Worm (Caenorhabditis elegans) whole organism, L4 larva: Measurements from ENCODE around the gene C27A2.7.
A peak's percentile ranks its signal among the peaks of the same experiment; 100 is the strongest.

Source experiments
- R02D3.7 ChIP-seq: fragments of 150-350 bp; sonication (generic microtip); optimal IDR thresholded peaks from 3 replicates; lab custom pipeline; 2014; ENCODE audit warnings: missing biosample characterization, missing genetic modification characterization
- T26A8.4 ChIP-seq: fragments of 200-800 bp; sonication (Bioruptor generic); IDR thresholded peaks from 2 replicates; pipeline ENCODE4 v1.3.6; 2022; ENCODE audit warnings: missing genetic modification characterization, missing compliant biosample characterization
- Y5F2A.4 ChIP-seq: fragments of 200-800 bp; sonication (Bioruptor generic); optimal IDR thresholded peaks from 2 replicates; lab custom pipeline; 2018; ENCODE audit warnings: mild to moderate bottlenecking, missing genetic modification characterization, missing compliant biosample characterization
- aha-1 ChIP-seq: fragments of 150-350 bp; peaks from one replicate; lab custom pipeline; 2014; ENCODE audit warnings: missing biosample characterization, missing genetic modification characterization
- ama-1 ChIP-seq: fragments of 150-350 bp; optimal IDR thresholded peaks from 2 replicates; lab custom pipeline; 2014; ENCODE audit warnings: inconsistent platforms, mixed read lengths
- ceh-20 ChIP-seq: fragments of 200-800 bp; sonication (Bioruptor generic); IDR thresholded peaks from 2 replicates; pipeline ENCODE4 v1.3.6; 2022; ENCODE audit warnings: missing genetic modification reagents, missing genetic modification characterization, missing compliant biosample characterization
- ceh-44 ChIP-seq: fragments of 200-800 bp; sonication (Bioruptor generic); IDR thresholded peaks from 2 replicates; pipeline ENCODE4 v1.3.6; 2022; ENCODE audit warnings: missing genetic modification reagents, missing genetic modification characterization, missing compliant biosample characterization
- ceh-62 ChIP-seq: sonication (generic microtip); optimal IDR thresholded peaks from 2 replicates; lab custom pipeline; 2017; ENCODE audit warnings: missing biosample characterization, missing genetic modification characterization
- ceh-82 ChIP-seq: sonication (generic microtip); optimal IDR thresholded peaks from 2 replicates; lab custom pipeline; 2017; ENCODE audit warnings: missing biosample characterization, missing genetic modification characterization
- ces-1 ChIP-seq: fragments of 150-350 bp; sonication (generic microtip); optimal IDR thresholded peaks from 4 replicates; lab custom pipeline; 2014; ENCODE audit warnings: missing biosample characterization, missing genetic modification reagents, missing genetic modification characterization
- cey-2 ChIP-seq: sonication (generic microtip); optimal IDR thresholded peaks from 3 replicates; lab custom pipeline; 2017; ENCODE audit warnings: missing genetic modification characterization, mild to moderate bottlenecking, missing compliant biosample characterization, antibody characterized with exemption, borderline replicate concordance; ENCODE audit not compliant: insufficient read depth
- daf-12 ChIP-seq: fragments of 150-350 bp; optimal IDR thresholded peaks from 2 replicates; lab custom pipeline; 2014; ENCODE audit warnings: missing biosample characterization, missing genetic modification reagents, missing genetic modification characterization
- daf-8 ChIP-seq: fragments of 200-800 bp; sonication (Bioruptor generic); IDR thresholded peaks from 2 replicates; pipeline ENCODE4 v1.3.6; 2022; ENCODE audit warnings: missing genetic modification characterization, missing compliant biosample characterization
- dmd-9 ChIP-seq: fragments of 200-800 bp; sonication (Bioruptor generic); IDR thresholded peaks from 2 replicates; pipeline ENCODE4 v1.3.6; 2022; ENCODE audit warnings: missing genetic modification reagents, missing genetic modification characterization, missing compliant biosample characterization
- egl-43 ChIP-seq: fragments of 200-800 bp; sonication (Bioruptor generic); IDR thresholded peaks from 2 replicates; pipeline ENCODE4 v1.3.6; 2022; ENCODE audit warnings: missing genetic modification reagents, missing genetic modification characterization, missing compliant biosample characterization
- hlh-11 ChIP-seq: fragments of 200-800 bp; sonication (Bioruptor generic); optimal IDR thresholded peaks from 2 replicates; lab custom pipeline; 2018; ENCODE audit warnings: mild to moderate bottlenecking, missing genetic modification characterization, missing compliant biosample characterization
- hlh-30 ChIP-seq: sonication (generic microtip); optimal IDR thresholded peaks from 2 replicates; lab custom pipeline; 2017; ENCODE audit warnings: antibody characterized with exemption, mild to moderate bottlenecking, missing genetic modification characterization, missing compliant biosample characterization; ENCODE audit not compliant: insufficient read depth
- lin-1 ChIP-seq: fragments of 200-800 bp; sonication (Bioruptor generic); IDR thresholded peaks from 2 replicates; pipeline ENCODE4 v1.3.6; 2022; ENCODE audit warnings: missing genetic modification reagents, missing genetic modification characterization, missing compliant biosample characterization
- lir-3 ChIP-seq: sonication (generic microtip); optimal IDR thresholded peaks from 2 replicates; lab custom pipeline; 2016; ENCODE audit warnings: mild to moderate bottlenecking, missing genetic modification characterization, missing compliant biosample characterization
- lsy-2 ChIP-seq, 2 experiments: fragments of 150-350 bp in 1 of 2; sonication (generic microtip) in 1 of 2; optimal IDR thresholded peaks; 2 replicates each; lab custom pipeline; 2014 to 2017; ENCODE audit warnings: missing biosample characterization in 2 of 2, missing genetic modification characterization in 2 of 2
- mdl-1 ChIP-seq, 2 experiments: fragments of 150-350 bp in 1 of 2; sonication (generic microtip) in 1 of 2; optimal IDR thresholded peaks; 2 replicates each; lab custom pipeline; 2014 to 2017; ENCODE audit warnings: missing biosample characterization in 2 of 2, missing genetic modification characterization in 2 of 2
- mdt-29 ChIP-seq: fragments of 200-800 bp; sonication (Bioruptor generic); IDR thresholded peaks from 2 replicates; pipeline ENCODE4 v1.3.6; 2022; ENCODE audit warnings: missing genetic modification reagents, missing genetic modification characterization, missing compliant biosample characterization
- mep-1 ChIP-seq: fragments of 150-350 bp; sonication (generic microtip); optimal IDR thresholded peaks from 3 replicates; lab custom pipeline; 2014; ENCODE audit warnings: missing biosample characterization, missing genetic modification characterization
- mes-2 ChIP-seq: sonication (generic microtip); optimal IDR thresholded peaks from 2 replicates; lab custom pipeline; 2016; ENCODE audit warnings: missing genotype, mild to moderate bottlenecking, missing genetic modification characterization, missing compliant biosample characterization; ENCODE audit not compliant: poor library complexity, severe bottlenecking
- mxl-3 ChIP-seq: fragments of 200-800 bp; sonication (Bioruptor generic); optimal IDR thresholded peaks from 2 replicates; lab custom pipeline; 2018; ENCODE audit warnings: mild to moderate bottlenecking, missing genetic modification characterization, missing compliant biosample characterization
- nhr-102 ChIP-seq: sonication (generic microtip); optimal IDR thresholded peaks from 2 replicates; lab custom pipeline; 2016; ENCODE audit warnings: mild to moderate bottlenecking, missing genetic modification characterization, moderate library complexity, missing compliant biosample characterization
- nhr-11 ChIP-seq: fragments of 150-350 bp; optimal IDR thresholded peaks from 2 replicates; lab custom pipeline; 2014; ENCODE audit warnings: missing biosample characterization, missing genetic modification characterization
- nhr-237 ChIP-seq: sonication (generic microtip); optimal IDR thresholded peaks from 2 replicates; lab custom pipeline; 2017; ENCODE audit warnings: missing biosample characterization, missing genetic modification characterization
- nhr-25 ChIP-seq: sonication (generic microtip); optimal IDR thresholded peaks from 2 replicates; lab custom pipeline; 2017; ENCODE audit warnings: missing genetic modification characterization, mild to moderate bottlenecking, missing compliant biosample characterization, antibody characterized with exemption, moderate library complexity, borderline replicate concordance; ENCODE audit not compliant: insufficient read depth
- nhr-28 ChIP-seq: fragments of 150-350 bp; optimal IDR thresholded peaks from 2 replicates; lab custom pipeline; 2014; ENCODE audit warnings: missing biosample characterization, missing genetic modification characterization
- nhr-76 ChIP-seq: fragments of 150-350 bp; optimal IDR thresholded peaks from 2 replicates; lab custom pipeline; 2014; ENCODE audit warnings: missing biosample characterization, missing genetic modification characterization
- nhr-77 ChIP-seq: fragments of 150-350 bp; optimal IDR thresholded peaks from 2 replicates; lab custom pipeline; 2014; ENCODE audit warnings: missing biosample characterization, missing genetic modification characterization
- php-3 ChIP-seq: fragments of 200-800 bp; sonication (Bioruptor generic); IDR thresholded peaks from 2 replicates; pipeline ENCODE4 v1.3.6; 2022; ENCODE audit warnings: missing genetic modification reagents, missing genetic modification characterization, missing compliant biosample characterization
- sdz-12 ChIP-seq: fragments of 200-800 bp; sonication (Bioruptor generic); optimal IDR thresholded peaks from 2 replicates; lab custom pipeline; 2018; ENCODE audit warnings: mild to moderate bottlenecking, missing genetic modification characterization, missing compliant biosample characterization
- skn-1 ChIP-seq: fragments of 150-350 bp; optimal IDR thresholded peaks from 2 replicates; lab custom pipeline; 2014; ENCODE audit warnings: missing biosample characterization, missing genetic modification characterization
- spr-1 ChIP-seq: sonication (generic microtip); optimal IDR thresholded peaks from 2 replicates; lab custom pipeline; 2016; ENCODE audit warnings: mild to moderate bottlenecking, missing genetic modification characterization, missing compliant biosample characterization
- tag-97 ChIP-seq: fragments of 200-800 bp; sonication (Bioruptor generic); IDR thresholded peaks from 2 replicates; pipeline ENCODE4 v1.3.6; 2022; ENCODE audit warnings: missing genetic modification characterization, missing compliant biosample characterization
- unc-62 ChIP-seq, 3 experiments: fragments of 150-350 bp in 1 of 3; sonication (generic microtip); optimal IDR thresholded peaks in 2 of 3; peaks in 1 of 3; 1 replicate in 1 of 3; 2 replicates in 2 of 3; lab custom pipeline; 2014 to 2017; ENCODE audit warnings: missing biosample characterization in 3 of 3, missing genetic modification characterization in 3 of 3, missing genetic modification reagents in 3 of 3, missing genotype in 1 of 3
- zag-1 ChIP-seq: fragments of 150-350 bp; optimal IDR thresholded peaks from 2 replicates; lab custom pipeline; 2014; ENCODE audit warnings: missing biosample characterization, missing genetic modification characterization
- zfp-2 ChIP-seq: sonication (generic microtip); optimal IDR thresholded peaks from 2 replicates; lab custom pipeline; 2016; ENCODE audit warnings: mild to moderate bottlenecking, missing genetic modification characterization, missing compliant biosample characterization
- zfp-3 ChIP-seq: fragments of 200-800 bp; sonication (Bioruptor generic); conservative IDR thresholded peaks from 2 replicates; pipeline ENCODE4 v1.3.6; 2022; ENCODE audit warnings: missing genetic modification reagents, missing genetic modification characterization, missing compliant biosample characterization
- zip-11 ChIP-seq: fragments of 200-800 bp; sonication (Bioruptor generic); IDR thresholded peaks from 2 replicates; pipeline ENCODE4 v1.3.6; 2022; ENCODE audit warnings: missing genetic modification characterization, missing compliant biosample characterization

The C27A2.7 gene

ce11 chrII:5055129-5055666 lies 16.0 kb downstream of the C27A2.7 start, which contains the start of the genes ify-1 and rpl-22 (continued):
- TF ChIP-seq ces-1 (no peak), zag-1 (tag; lab: Kevin White, UChicago) (peak; percentile 42), mdt-29 (GFP tag; lab: Robert Waterston, UW) (no peak), lin-1 (no peak), nhr-77 (tag; lab: Kevin White, UChicago) (peak; percentile 96), nhr-237 (tag; lab: Kevin White, UChicago) (no peak), zip-11 (GFP tag; lab: Robert Waterston, UW) (no peak), php-3 (GFP tag; lab: Robert Waterston, UW) (0 out of 2 replicates have a peak, but pooled peaks have one; percentile 34), mxl-3 (GFP tag; lab: Kevin White, UChicago) (peak; percentile 61), daf-12 (tag; lab: Kevin White, UChicago) (no peak), skn-1 (tag; lab: Kevin White, UChicago) (no peak), nhr-25 (peak; percentile 94), zfp-3 (GFP tag; lab: Robert Waterston, UW) (peak; percentile 50; the same call in 1 of the 2 replicates), nhr-76 (tag; lab: Kevin White, UChicago) (no peak), nhr-102 (tag; lab: Kevin White, UChicago) (peak; percentile 82), tag-97 (GFP tag; lab: Robert Waterston, UW) (no peak), egl-43 (GFP tag; lab: Robert Waterston, UW) (0 out of 2 replicates have a peak, but pooled peaks have one; percentile 42), spr-1 (tag; lab: Kevin White, UChicago) (peak; percentile 82), ceh-44 (GFP tag; lab: Robert Waterston, UW) (no peak)

DNA sequence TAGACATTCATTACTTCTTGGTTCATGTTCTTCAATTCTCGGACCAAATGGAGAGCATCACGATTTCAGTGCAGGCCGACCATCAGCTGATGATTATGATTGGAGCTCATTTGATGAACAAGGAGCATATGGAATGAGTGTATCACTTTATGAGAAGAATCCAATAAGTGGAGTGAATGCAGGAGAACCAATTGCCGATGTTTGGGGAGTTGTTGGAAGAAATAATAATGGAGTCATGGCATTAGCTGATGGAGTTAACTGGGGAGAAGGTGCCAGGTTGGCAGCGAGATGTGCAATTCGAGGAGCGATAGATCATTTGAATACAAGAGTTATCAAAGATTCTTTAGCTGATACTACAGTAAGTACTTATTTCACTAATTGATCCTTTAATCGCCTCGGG lies 20.4 kb downstream of the C27A2.7 start:
- TF ChIP-seq daf-8 (GFP tag; lab: Robert Waterston, UW): no peak
- no peak for TF ChIP-seq ceh-20 (GFP tag; lab: Robert Waterston, UW)
- TF ChIP-seq, all 104 proteins: peak for 0

ce11 chrII:5049865-5050342 lies 21.3 kb downstream of the C27A2.7 start, which contains the start of gene F33G12.6:
F33G12.6 (plus strand) TSS chrII:5049915.
- TF ChIP-seq aha-1 (tag; lab: Kevin White, UChicago) (peak; percentile 44), nhr-102 (tag; lab: Kevin White, UChicago) (no peak), hlh-30 (peak; percentile 15), unc-62 (GFP tag; optimal IDR thresholded peaks at IDR 0.05 in 1 of 2; lab: Kevin White, UChicago) (peak in 1 of 2 experiments; percentile 66), unc-62 (tag; optimal IDR thresholded peaks at IDR 0.05; lab: Kevin White, UChicago) (no peak), R02D3.7 (tag; lab: Kevin White, UChicago) (no peak)

- peak; percentile 50 for TF ChIP-seq nhr-28
- TF ChIP-seq unc-62 (GFP tag; optimal IDR thresholded peaks at IDR 0.05 in 1 of 2; lab: Kevin White, UChicago): peak in 1 of 2 experiments; percentile 99
- no peak for TF ChIP-seq unc-62 (tag; optimal IDR thresholded peaks at IDR 0.05; lab: Kevin White, UChicago)
- TF ChIP-seq ama-1 (lab: Kevin White, UChicago): no peak
- TF ChIP-seq aha-1 (tag; lab: Kevin White, UChicago): peak; percentile 61
- TF ChIP-seq Y5F2A.4 (GFP tag; lab: Kevin White, UChicago): no peak
- TF ChIP-seq cey-2 (tag; lab: Kevin White, UChicago): peak; percentile 77
- TF ChIP-seq T26A8.4 (GFP tag; lab: Robert Waterston, UW): no peak
- TF ChIP-seq hlh-30: peak; percentile 1
- no peak for TF ChIP-seq dmd-9 (GFP tag; lab: Robert Waterston, UW)
- peak; percentile 56 for TF ChIP-seq mxl-3 (GFP tag; lab: Kevin White, UChicago)
- TF ChIP-seq hlh-11 (tag; lab: Kevin White, UChicago): peak; percentile 25
- TF ChIP-seq mep-1 (tag; lab: Kevin White, UChicago): peak; percentile 9
- no peak for TF ChIP-seq sdz-12
- TF ChIP-seq lir-3 (tag; lab: Kevin White, UChicago): no peak
- TF ChIP-seq lsy-2 (tag; optimal IDR thresholded peaks at IDR 0.05; lab: Kevin White, UChicago): peak in 1 of 2 experiments; percentile 22
- no peak for TF ChIP-seq ceh-62 (tag; lab: Kevin White, UChicago)
- no peak for TF ChIP-seq zfp-2 (tag; lab: Kevin White, UChicago)
- TF ChIP-seq ceh-82: no peak
- no peak for TF ChIP-seq nhr-11
- no peak for TF ChIP-seq mes-2
- peak in 1 of 2 experiments; percentile 35 for TF ChIP-seq mdl-1 (tag; optimal IDR thresholded peaks at IDR 0.05; lab: Kevin White, UChicago)
Observed at ce11 chrII:5049249-5049648, 21.9 kb downstream of the C27A2.7 start.
